Fruit fly (Drosophila melanogaster) whole organism, embryonic: Measurements from ENCODE around the gene dsx-c73A.
A peak's percentile ranks its signal among the peaks of the same experiment; 100 is the strongest.

Experiments used
- ATbp ChIP-seq: fragments of 200-800 bp; sonication (Bioruptor generic); optimal IDR thresholded peaks from 2 replicates; lab custom pipeline; 2017; ENCODE audit warnings: missing biosample characterization, mild to moderate bottlenecking, missing genetic modification characterization, missing genetic modification reagents
- Asciz ChIP-seq: fragments of 200-800 bp; sonication (Bioruptor generic); optimal IDR thresholded peaks from 2 replicates; lab custom pipeline; 2017; ENCODE audit warnings: missing biosample characterization, mild to moderate bottlenecking, missing genetic modification characterization, missing genetic modification reagents
- Atf-2 ChIP-seq: fragments of 200-800 bp; sonication (Bioruptor generic); optimal IDR thresholded peaks from 2 replicates; lab custom pipeline; 2016; ENCODE audit warnings: missing biosample characterization, missing genetic modification characterization
- Atf3 ChIP-seq: fragments of 200-800 bp; sonication (Bioruptor generic); optimal IDR thresholded peaks from 3 replicates; lab custom pipeline; 2016; ENCODE audit warnings: missing biosample characterization, missing genetic modification characterization
- Blimp-1 ChIP-seq: fragments of 200-800 bp; sonication (Bioruptor generic); optimal IDR thresholded peaks from 3 replicates; lab custom pipeline; 2018; ENCODE audit warnings: missing biosample characterization, missing genetic modification characterization, mild to moderate bottlenecking, moderate library complexity, missing genetic modification reagents
- CG10979 ChIP-seq: fragments of 200-800 bp; sonication (Bioruptor generic); optimal IDR thresholded peaks from 2 replicates; lab custom pipeline; 2018; ENCODE audit warnings: missing biosample characterization, mild to moderate bottlenecking, missing genetic modification characterization, moderate library complexity
- CG11504 ChIP-seq: fragments of 200-800 bp; sonication (Bioruptor generic); optimal IDR thresholded peaks from 3 replicates; lab custom pipeline; 2019; ENCODE audit warnings: missing biosample characterization, mild to moderate bottlenecking, missing genetic modification characterization, moderate library complexity
- CG14965 ChIP-seq: fragments of 200-800 bp; sonication (Bioruptor generic); optimal IDR thresholded peaks from 2 replicates; lab custom pipeline; 2016; ENCODE audit warnings: missing biosample characterization, missing genetic modification characterization, borderline replicate concordance
- CG1529 ChIP-seq: fragments of 200-800 bp; sonication (Bioruptor generic); optimal IDR thresholded peaks from 3 replicates; lab custom pipeline; 2018; ENCODE audit warnings: missing biosample characterization, missing genetic modification characterization
- CG1603 ChIP-seq: fragments of 200-800 bp; sonication (Bioruptor generic); optimal IDR thresholded peaks from 2 replicates; lab custom pipeline; 2019; ENCODE audit warnings: missing biosample characterization, mild to moderate bottlenecking, missing genetic modification characterization, moderate library complexity
- CG17359 ChIP-seq: fragments of 200-800 bp; sonication (Bioruptor generic); optimal IDR thresholded peaks from 3 replicates; lab custom pipeline; 2018; ENCODE audit warnings: missing biosample characterization, mild to moderate bottlenecking, missing genetic modification characterization, moderate library complexity
- CG17361 ChIP-seq: fragments of 200-800 bp; sonication (Bioruptor generic); IDR thresholded peaks from 3 replicates; pipeline ENCODE4 v1.3.6; 2022; ENCODE audit warnings: missing biosample characterization, missing genetic modification characterization
- CG17912 ChIP-seq: fragments of 200-800 bp; sonication (Bioruptor generic); optimal IDR thresholded peaks from 2 replicates; lab custom pipeline; 2018; ENCODE audit warnings: missing biosample characterization, mild to moderate bottlenecking, missing genetic modification characterization
- CG18262 ChIP-seq: fragments of 200-800 bp; optimal IDR thresholded peaks from 3 replicates; lab custom pipeline; 2019; ENCODE audit warnings: missing biosample characterization, mild to moderate bottlenecking, missing genetic modification characterization, moderate library complexity
- CG2678 ChIP-seq: fragments of 200-800 bp; sonication (Bioruptor generic); optimal IDR thresholded peaks from 3 replicates; lab custom pipeline; 2019; ENCODE audit warnings: missing biosample characterization, mild to moderate bottlenecking, missing genetic modification characterization, moderate library complexity
- CG2712 ChIP-seq: fragments of 200-800 bp; optimal IDR thresholded peaks from 3 replicates; lab custom pipeline; 2019; ENCODE audit warnings: missing biosample characterization, mild to moderate bottlenecking, missing genetic modification characterization, moderate library complexity
- CG31441 ChIP-seq: fragments of 200-800 bp; sonication (Bioruptor generic); IDR thresholded peaks from 2 replicates; pipeline ENCODE4 v1.3.6; 2022; ENCODE audit warnings: missing biosample characterization, missing genetic modification characterization
- CG4424 ChIP-seq: fragments of 200-800 bp; sonication (Bioruptor generic); optimal IDR thresholded peaks from 3 replicates; lab custom pipeline; 2016; ENCODE audit warnings: missing biosample characterization, missing genetic modification characterization
- CG4617 ChIP-seq: fragments of 200-800 bp; sonication (Bioruptor generic); optimal IDR thresholded peaks from 3 replicates; lab custom pipeline; 2016; ENCODE audit warnings: missing biosample characterization, missing genetic modification characterization, borderline replicate concordance
- CG5953 ChIP-seq: fragments of 200-800 bp; sonication (Bioruptor generic); IDR thresholded peaks from 2 replicates; pipeline ENCODE4 v1.3.6; 2022; ENCODE audit warnings: missing biosample characterization, missing genetic modification characterization
- CG6689 ChIP-seq: fragments of 200-800 bp; sonication (Bioruptor generic); IDR thresholded peaks from 2 replicates; pipeline ENCODE4 v1.3.6; 2022; ENCODE audit warnings: missing biosample characterization, missing genetic modification characterization
- CG7839 ChIP-seq: fragments of 200-800 bp; sonication (Bioruptor generic); optimal IDR thresholded peaks from 3 replicates; lab custom pipeline; 2018; ENCODE audit warnings: missing biosample characterization, mild to moderate bottlenecking, missing genetic modification characterization, moderate library complexity
- CG9215 ChIP-seq: fragments of 200-800 bp; sonication (Bioruptor generic); IDR thresholded peaks from 2 replicates; pipeline ENCODE4 v1.3.6; 2022; ENCODE audit warnings: missing biosample characterization, missing genetic modification characterization
- CG9609 ChIP-seq: fragments of 200-800 bp; sonication (Bioruptor generic); optimal IDR thresholded peaks from 3 replicates; lab custom pipeline; 2016; ENCODE audit warnings: missing biosample characterization, missing genetic modification characterization
- D ChIP-seq, 2 experiments: fragments of 200-800 bp in 1 of 2; fragments of >200 bp in 1 of 2; sonication (Bioruptor generic) in 1 of 2; optimal IDR thresholded peaks; 2 replicates in 1 of 2; 3 replicates in 1 of 2; lab custom pipeline; 2017; ENCODE audit warnings: mild to moderate bottlenecking in 1 of 2, missing biosample characterization in 1 of 2, missing genetic modification characterization in 1 of 2, missing genetic modification reagents in 1 of 2
- Dll ChIP-seq: fragments of 200-800 bp; sonication (Bioruptor generic); IDR thresholded peaks from 4 replicates; pipeline ENCODE4 v1.3.6; 2022; ENCODE audit warnings: missing biosample characterization, missing genetic modification characterization; ENCODE audit not compliant: partially characterized antibody
- Drgx ChIP-seq: fragments of 200-800 bp; sonication (Bioruptor generic); IDR thresholded peaks from 2 replicates; pipeline ENCODE4 v1.3.6; 2022; ENCODE audit warnings: missing biosample characterization, missing genetic modification characterization
- Hr51 ChIP-seq, 2 experiments: fragments of 200-800 bp; sonication (Bioruptor generic); optimal IDR thresholded peaks; 2 replicates in 1 of 2; 3 replicates in 1 of 2; lab custom pipeline; 2016 to 2018; ENCODE audit warnings: missing biosample characterization in 2 of 2, missing genetic modification characterization in 2 of 2, mild to moderate bottlenecking in 1 of 2, moderate library complexity in 1 of 2
- Oli ChIP-seq: fragments of 200-800 bp; sonication (Bioruptor generic); optimal IDR thresholded peaks from 2 replicates; lab custom pipeline; 2018; ENCODE audit warnings: missing biosample characterization, mild to moderate bottlenecking, missing genetic modification characterization, moderate library complexity
- Sox100B ChIP-seq: fragments of 200-800 bp; sonication (Bioruptor generic); optimal IDR thresholded peaks from 3 replicates; lab custom pipeline; 2018; ENCODE audit warnings: missing biosample characterization, mild to moderate bottlenecking, missing genetic modification characterization
- az2 ChIP-seq: fragments of 200-800 bp; sonication (Bioruptor generic); optimal IDR thresholded peaks from 3 replicates; lab custom pipeline; 2016; ENCODE audit warnings: missing biosample characterization, missing genetic modification characterization
- bsh ChIP-seq, 2 experiments: fragments of 200-800 bp; sonication (Bioruptor generic); optimal IDR thresholded peaks; 2 replicates each; lab custom pipeline; 2017 to 2018; ENCODE audit warnings: mild to moderate bottlenecking in 2 of 2, missing biosample characterization in 2 of 2, missing genetic modification characterization in 2 of 2, moderate library complexity in 1 of 2
- dmrt99B ChIP-seq: fragments of 200-800 bp; sonication (Bioruptor generic); optimal IDR thresholded peaks from 2 replicates; lab custom pipeline; 2018; ENCODE audit warnings: missing biosample characterization, mild to moderate bottlenecking, missing genetic modification characterization, moderate library complexity
- ewg ChIP-seq: fragments of 200-800 bp; sonication (Bioruptor generic); optimal IDR thresholded peaks from 3 replicates; lab custom pipeline; 2017; ENCODE audit warnings: mild to moderate bottlenecking, missing biosample characterization, missing genetic modification reagents, missing genetic modification characterization
- gem ChIP-seq: fragments of 200-800 bp; sonication (Bioruptor generic); optimal IDR thresholded peaks from 2 replicates; lab custom pipeline; 2019; ENCODE audit warnings: missing biosample characterization, mild to moderate bottlenecking, missing genetic modification characterization, moderate library complexity
- jigr1 ChIP-seq: fragments of 200-800 bp; sonication (Bioruptor generic); IDR thresholded peaks from 3 replicates; pipeline ENCODE4 v1.3.6; 2022; ENCODE audit warnings: missing biosample characterization, missing genetic modification characterization
- nmo ChIP-seq: fragments of 200-800 bp; sonication (Bioruptor generic); optimal IDR thresholded peaks from 2 replicates; lab custom pipeline; 2018; ENCODE audit warnings: missing biosample characterization, mild to moderate bottlenecking, missing genetic modification characterization, moderate library complexity
- phol ChIP-seq: fragments of 200-800 bp; sonication (Bioruptor generic); optimal IDR thresholded peaks from 3 replicates; lab custom pipeline; 2018; ENCODE audit warnings: missing biosample characterization, mild to moderate bottlenecking, missing genetic modification characterization, moderate library complexity
- row ChIP-seq: fragments of 200-800 bp; sonication (Bioruptor generic); IDR thresholded peaks from 3 replicates; pipeline ENCODE4 v1.3.6; 2022; ENCODE audit warnings: missing biosample characterization, missing genetic modification characterization
- sens ChIP-seq: fragments of 200-800 bp; sonication (Bioruptor generic); peaks from one replicate; lab custom pipeline; 2016; ENCODE audit warnings: missing biosample characterization, missing genetic modification characterization
- sisA ChIP-seq: fragments of 200-800 bp; sonication (Bioruptor generic); IDR thresholded peaks from 2 replicates; pipeline ENCODE4 v1.3.6; 2022; ENCODE audit warnings: missing biosample characterization, missing genetic modification characterization
- so ChIP-seq: fragments of 200-800 bp; sonication (Bioruptor generic); IDR thresholded peaks from 3 replicates; pipeline ENCODE4 v1.3.6; 2022; ENCODE audit warnings: missing biosample characterization, missing genetic modification characterization
- usp ChIP-seq: fragments of >200 bp; optimal IDR thresholded peaks from 2 replicates; lab custom pipeline; 2017; ENCODE audit warnings: missing biosample characterization, missing genetic modification characterization
- vvl ChIP-seq: fragments of 200-800 bp; sonication (Bioruptor generic); IDR thresholded peaks from 2 replicates; pipeline ENCODE4 v1.3.6; 2022; ENCODE audit warnings: missing biosample characterization, missing genetic modification characterization
- wor ChIP-seq: fragments of 200-800 bp; sonication (Bioruptor generic); IDR thresholded peaks from 2 replicates; pipeline ENCODE4 v1.3.6; 2022; ENCODE audit warnings: missing biosample characterization, missing genetic modification characterization

The dsx-c73A gene

dm6 chr3L:16463846-16464245, 12.1 kb upstream of the dsx-c73A start:
- 0 out of 2 replicates have a peak, but pooled peaks have one; percentile 21 for TF ChIP-seq Drgx (GFP tag; lab: Robert Waterston, UW)
- peak; percentile 12 for TF ChIP-seq CG2678 (tag; lab: Kevin White, UChicago)
- TF ChIP-seq CG11504 (tag; lab: Kevin White, UChicago): peak; percentile 42
- TF ChIP-seq Sox100B: peak; percentile 27
- TF ChIP-seq Asciz: peak; percentile 38
- no peak for TF ChIP-seq D (optimal IDR thresholded peaks at IDR 0.05; lab: Kevin White, UChicago)
- peak; percentile 6 for TF ChIP-seq D (GFP tag; optimal IDR thresholded peaks at IDR 0.05; lab: Kevin White, UChicago)
- peak; percentile 46; the same call in 1 of the 2 replicates for TF ChIP-seq CG31441 (GFP tag; lab: Robert Waterston, UW)
- peak; percentile 3 for TF ChIP-seq CG7839 (tag; lab: Kevin White, UChicago)
- TF ChIP-seq CG9609 (GFP tag; lab: Kevin White, UChicago): no peak
- peak in 1 of 2 experiments; percentile 51 for TF ChIP-seq bsh (GFP tag; optimal IDR thresholded peaks at IDR 0.05; lab: Kevin White, UChicago)
- TF ChIP-seq CG2712 (tag; lab: Kevin White, UChicago): peak; percentile 23
- peak; percentile 2 for TF ChIP-seq dmrt99B (tag; lab: Kevin White, UChicago)
- peak in 1 of 2 experiments; percentile 10 for TF ChIP-seq Hr51 (GFP tag; optimal IDR thresholded peaks at IDR 0.05; lab: Kevin White, UChicago)
- TF ChIP-seq usp (GFP tag; lab: Kevin White, UChicago): no peak
- TF ChIP-seq CG17912 (GFP tag; lab: Kevin White, UChicago): no peak
- 0 out of 2 replicates have a peak, but pooled peaks have one; percentile 20 for TF ChIP-seq CG6689 (GFP tag; lab: Robert Waterston, UW)
- peak; percentile 18 for TF ChIP-seq Oli (tag; lab: Kevin White, UChicago)
- peak; percentile 28 for TF ChIP-seq CG10979 (tag; lab: Kevin White, UChicago)
- TF ChIP-seq nmo (GFP tag; lab: Kevin White, UChicago): peak; percentile 22
- peak; percentile 25 for TF ChIP-seq phol (tag; lab: Kevin White, UChicago)
- TF ChIP-seq Dll (GFP tag; lab: Robert Waterston, UW): no peak
- TF ChIP-seq CG14965 (GFP tag; lab: Kevin White, UChicago): no peak
- TF ChIP-seq gem (tag; lab: Kevin White, UChicago): peak; percentile 26
- no peak for TF ChIP-seq so
- TF ChIP-seq az2: peak; percentile 1
- TF ChIP-seq CG4424 (GFP tag; lab: Kevin White, UChicago): peak; percentile 9
- TF ChIP-seq CG17359 (tag; lab: Kevin White, UChicago): peak; percentile 23
- no peak for TF ChIP-seq ewg (GFP tag; lab: Kevin White, UChicago)
- TF ChIP-seq CG18262 (tag; lab: Kevin White, UChicago): peak; percentile 32
- no peak for TF ChIP-seq CG4617 (GFP tag; lab: Kevin White, UChicago)
- TF ChIP-seq CG17361 (GFP tag; lab: Robert Waterston, UW): 0 out of 3 replicates have a peak, but pooled peaks have one; percentile 27

dm6 chr3L:16442628-16443027, 9.1 kb downstream of the dsx-c73A start:
- TF ChIP-seq az2 (peak; percentile 1), row (GFP tag; lab: Robert Waterston, UW) (0 out of 3 replicates have a peak, but pooled peaks have one; percentile 26), jigr1 (GFP tag; lab: Robert Waterston, UW) (no peak), dmrt99B (tag; lab: Kevin White, UChicago) (peak; percentile 43), CG1603 (peak; percentile 44), CG18262 (tag; lab: Kevin White, UChicago) (peak; percentile 42), Atf-2 (no peak), vvl (peak; percentile 26; the same call in 1 of the 2 replicates), CG1529 (GFP tag; lab: Kevin White, UChicago) (peak; percentile 8), sens (peak; percentile 23), sisA (no peak), gem (tag; lab: Kevin White, UChicago) (peak; percentile 41), CG5953 (0 out of 2 replicates have a peak, but pooled peaks have one; percentile 5), bsh (GFP tag; optimal IDR thresholded peaks at IDR 0.05; lab: Kevin White, UChicago) (peak in 1 of 2 experiments; percentile 44), wor (GFP tag; lab: Robert Waterston, UW) (peak; percentile 45; the same call in 1 of the 2 replicates), CG9215 (GFP tag; lab: Robert Waterston, UW) (no peak), phol (tag; lab: Kevin White, UChicago) (peak; percentile 41), CG10979 (tag; lab: Kevin White, UChicago) (peak; percentile 35), CG2712 (tag; lab: Kevin White, UChicago) (peak; percentile 22), Atf3 (GFP tag; lab: Kevin White, UChicago) (no peak), CG17361 (GFP tag; lab: Robert Waterston, UW) (0 out of 3 replicates have a peak, but pooled peaks have one; percentile 26), Blimp-1 (GFP tag; lab: Kevin White, UChicago) (peak; percentile 35), ATbp (GFP tag; lab: Kevin White, UChicago) (peak; percentile 8), CG31441 (GFP tag; lab: Robert Waterston, UW) (peak; percentile 24; the same call in 1 of the 2 replicates), Asciz (peak; percentile 27)
